Worm (Caenorhabditis elegans): Measurements from ENCODE around the gene F22H10.3.

DNA sequence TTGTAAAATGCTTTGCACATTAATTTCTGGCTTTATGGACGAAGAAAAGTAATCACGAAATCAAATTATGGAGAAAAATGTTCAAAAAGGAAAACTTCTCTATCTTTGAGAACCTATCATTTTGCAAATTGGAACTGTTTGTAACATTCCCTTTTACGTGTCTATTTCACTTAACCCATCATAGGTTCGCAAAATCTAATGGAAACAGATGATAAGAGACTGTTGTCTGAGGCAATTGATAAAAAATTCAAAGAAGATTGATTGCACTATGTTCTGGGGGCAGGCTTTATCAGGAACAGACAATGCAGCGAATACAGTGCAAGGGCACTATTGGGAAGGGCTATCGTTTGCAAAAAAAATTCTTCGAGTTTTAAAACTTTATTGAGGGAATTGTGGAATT lies 17.7 kb upstream of the F22H10.3 start:
- TF ChIP-seq hmbx-1 (tag; optimal IDR thresholded peaks at IDR 0.05) (no peak), hmg-4 (GFP tag; optimal IDR thresholded peaks at IDR 0.05) (no peak), ceh-13 (GFP tag; optimal IDR thresholded peaks at IDR 0.05) (no peak), tra-4 (tag; optimal IDR thresholded peaks at IDR 0.05) (no peak), pes-1 (GFP tag; IDR thresholded peaks at IDR 0.05) (no peak), F13C5.2 (tag; optimal IDR thresholded peaks at IDR 0.05) (no peak), flt-1 (GFP tag; IDR thresholded peaks at IDR 0.05) (no peak)

Data from whole organism, early embryonic.